Fruit fly (Drosophila melanogaster): ENCODE measurements around the gene Jhbp5.

DNA sequence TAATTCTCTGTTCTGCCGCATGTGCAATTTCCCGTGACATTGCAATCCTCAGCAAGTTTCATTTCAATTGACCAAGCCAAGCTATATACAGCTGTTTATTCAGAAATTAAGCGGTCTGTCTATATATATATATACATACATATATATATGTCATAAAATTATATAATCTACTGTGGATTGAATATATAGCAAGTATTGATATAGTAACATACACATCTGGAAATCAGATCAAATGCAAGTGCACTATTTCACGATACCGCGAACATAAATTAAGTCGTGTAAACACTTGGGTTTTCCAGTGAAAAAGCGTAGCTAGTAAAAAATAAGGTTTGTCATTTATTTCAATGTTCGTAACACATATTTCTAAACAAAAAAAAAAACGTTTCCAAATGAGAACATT lies at the start of gene Jhbp5:
- TF ChIP-seq pdm3 (GFP tag; optimal IDR thresholded peaks at IDR 0.05) (no peak), fd85E (GFP tag; optimal IDR thresholded peaks at IDR 0.05) (no peak), Blimp-1 (GFP tag; optimal IDR thresholded peaks at IDR 0.05) (no peak), salr (GFP tag; optimal IDR thresholded peaks at IDR 0.05) (no peak), CG34406 (GFP tag; optimal IDR thresholded peaks at IDR 0.05) (no peak), spab (GFP tag; optimal IDR thresholded peaks at IDR 0.05) (no peak), CG6792 (GFP tag; optimal IDR thresholded peaks at IDR 0.05) (no peak), net (GFP tag; optimal IDR thresholded peaks at IDR 0.05) (no peak), dac (GFP tag; optimal IDR thresholded peaks at IDR 0.05) (no peak), Gug (GFP tag; IDR thresholded peaks at IDR 0.05) (no peak), CG6808 (GFP tag; optimal IDR thresholded peaks at IDR 0.05) (no peak)

Data from whole organism, prepupa.